Worm (Caenorhabditis elegans) whole organism, mixed stage, embryonic: ENCODE measurements around the gene math-7.

Experiments used
- M03D4.4 ChIP-seq: sonication (generic microtip); optimal IDR thresholded peaks from 2 replicates; lab custom pipeline; 2017; ENCODE audit warnings: mild to moderate bottlenecking, missing genetic modification characterization, missing compliant biosample characterization
- elt-1 ChIP-seq: sonication (generic microtip); optimal IDR thresholded peaks from 2 replicates; lab custom pipeline; 2017; ENCODE audit warnings: missing genetic modification characterization, mild to moderate bottlenecking, missing compliant biosample characterization, antibody characterized with exemption, moderate library complexity, borderline replicate concordance; ENCODE audit not compliant: insufficient read depth
- flh-1 ChIP-seq: fragments of 200-800 bp; sonication (Bioruptor generic); optimal IDR thresholded peaks from 2 replicates; lab custom pipeline; 2018; ENCODE audit warnings: mild to moderate bottlenecking, missing genetic modification characterization, moderate library complexity, missing compliant biosample characterization
- nhr-12 ChIP-seq: fragments of 150-350 bp; optimal IDR thresholded peaks from 2 replicates; lab custom pipeline; 2014; ENCODE audit warnings: missing biosample characterization, missing genetic modification characterization
- nhr-237 ChIP-seq: fragments of 150-350 bp; optimal IDR thresholded peaks from 2 replicates; lab custom pipeline; 2014; ENCODE audit warnings: missing biosample characterization, missing genetic modification characterization
- nhr-76 ChIP-seq: sonication (generic microtip); optimal IDR thresholded peaks from 2 replicates; lab custom pipeline; 2017; ENCODE audit warnings: missing biosample characterization, missing genetic modification characterization
- sem-2 ChIP-seq: fragments of 200-800 bp; sonication (Bioruptor generic); optimal IDR thresholded peaks from 2 replicates; lab custom pipeline; 2018; ENCODE audit warnings: mild to moderate bottlenecking, missing genetic modification characterization, missing compliant biosample characterization

DNA sequence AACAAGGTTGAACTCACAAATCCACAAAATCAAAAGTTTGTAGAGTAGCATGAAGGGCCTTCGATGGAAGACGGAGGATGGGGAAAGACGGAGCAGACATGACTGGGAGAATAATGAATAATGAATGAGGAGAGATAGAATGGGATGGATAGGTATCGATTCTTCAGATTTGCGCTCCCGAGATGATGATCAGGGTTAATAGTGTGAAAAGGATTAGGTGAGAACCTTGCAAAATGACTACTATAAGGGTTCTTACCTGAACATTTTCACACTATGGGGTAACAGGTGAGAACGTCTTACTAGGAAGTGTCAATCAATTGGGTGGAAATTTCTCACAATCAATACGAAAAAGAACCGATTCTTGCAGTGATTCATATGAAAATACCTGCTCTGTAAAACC lies 36.0 kb downstream of the math-7 start, which contains the start of gene fbxb-96:
- TF ChIP-seq nhr-237 (tag; lab: Kevin White, UChicago) (no peak), flh-1 (GFP tag; lab: Kevin White, UChicago) (no peak), M03D4.4 (tag; lab: Kevin White, UChicago) (no peak), nhr-12 (tag; lab: Kevin White, UChicago) (no peak), sem-2 (GFP tag; lab: Kevin White, UChicago) (no peak), nhr-76 (tag; lab: Kevin White, UChicago) (no peak), elt-1 (tag; lab: Kevin White, UChicago) (no peak)
